Fruit fly (Drosophila melanogaster) whole organism, prepupa: ENCODE results near the gene gd.

Experiments
- Eip75B ChIP-seq: fragments of 200-800 bp; sonication (Bioruptor generic); optimal IDR thresholded peaks from 3 replicates; lab custom pipeline; 2016; ENCODE audit warnings: missing biosample characterization, missing genetic modification characterization
- Ets21C ChIP-seq: fragments of 200-800 bp; sonication (Bioruptor generic); optimal IDR thresholded peaks from 3 replicates; lab custom pipeline; 2016; ENCODE audit warnings: missing biosample characterization, missing genetic modification characterization
- Gug ChIP-seq: fragments of 200-800 bp; sonication (Bioruptor generic); IDR thresholded peaks from 2 replicates; pipeline ENCODE4 v1.3.6; 2022; ENCODE audit warnings: missing biosample characterization, missing genetic modification characterization
- Sox15 ChIP-seq: fragments of 200-800 bp; sonication (Bioruptor generic); optimal IDR thresholded peaks from 3 replicates; lab custom pipeline; 2016; ENCODE audit warnings: missing biosample characterization, missing genetic modification characterization
- ss ChIP-seq, 2 experiments: fragments of 200-800 bp; sonication (Bioruptor generic); optimal IDR thresholded peaks; 2 replicates in 1 of 2; 3 replicates in 1 of 2; lab custom pipeline; 2017 to 2018; ENCODE audit warnings: mild to moderate bottlenecking in 2 of 2, missing biosample characterization in 2 of 2, missing genetic modification characterization in 2 of 2, moderate library complexity in 1 of 2

DNA sequence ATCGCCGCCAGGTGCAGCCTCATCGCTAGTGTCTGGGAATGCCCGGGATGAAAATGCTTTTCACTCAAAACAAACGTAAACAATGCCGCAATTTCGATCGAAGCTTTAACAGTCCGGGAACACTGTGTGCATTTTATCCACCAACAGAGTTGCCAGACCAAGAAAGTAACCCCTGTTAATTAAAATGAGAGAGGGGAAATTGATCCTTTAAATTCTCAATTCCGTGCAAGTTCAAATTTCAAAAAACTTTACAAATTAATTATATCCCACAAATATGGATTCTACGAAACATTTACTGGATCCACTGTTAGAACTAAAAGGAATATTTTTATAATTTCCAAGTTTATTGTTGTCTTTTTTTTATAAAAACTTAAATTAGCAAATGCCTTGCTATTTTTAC, at the start of gene gd:
- TF ChIP-seq Eip75B (GFP tag; lab: Kevin White, UChicago): no peak
- TF ChIP-seq ss (GFP tag; optimal IDR thresholded peaks at IDR 0.05; lab: Kevin White, UChicago): no peak
- no peak for TF ChIP-seq Sox15 (GFP tag; lab: Kevin White, UChicago)
- TF ChIP-seq Ets21C (GFP tag; lab: Kevin White, UChicago): no peak
- no peak for TF ChIP-seq Gug
